Fruit fly (Drosophila melanogaster): ENCODE results near the gene CG5381.

The CG5381 gene

DNA sequence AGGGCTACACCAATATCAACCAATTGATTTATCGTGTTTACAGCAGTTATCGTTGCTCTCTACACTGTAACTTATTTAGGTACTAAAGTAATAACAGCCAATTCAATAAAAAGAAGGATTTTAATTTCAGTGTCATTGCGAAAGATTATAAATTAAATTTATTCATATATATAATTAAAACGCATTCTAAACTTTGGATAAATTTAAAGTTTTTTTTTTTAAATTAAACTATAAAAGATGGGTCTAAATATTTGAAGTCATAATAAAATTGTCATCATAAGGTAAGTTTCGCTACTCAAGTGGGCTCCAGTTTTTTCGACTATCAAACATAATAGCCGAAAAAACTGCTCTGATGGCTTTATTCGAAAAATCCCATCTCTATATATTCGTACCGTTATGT, 50.7 kb downstream of the CG5381 start, which contains the start of gene trk:
trk (minus strand) TSS at position 101 of the 400 bp plus-strand sequence.
- no peak for TF ChIP-seq usp (GFP tag; optimal IDR thresholded peaks at IDR 0.05)
- no peak for TF ChIP-seq Dif (GFP tag; optimal IDR thresholded peaks at IDR 0.05; ENCODE audit: partially characterized antibody)
- TF ChIP-seq dmrt93B (GFP tag; optimal IDR thresholded peaks at IDR 0.05) = no peak
- TF ChIP-seq h (GFP tag; optimal IDR thresholded peaks at IDR 0.05) = no peak
- TF ChIP-seq GATAd (GFP tag; optimal IDR thresholded peaks at IDR 0.05) = no peak
- no peak for TF ChIP-seq dsf (GFP tag; optimal IDR thresholded peaks at IDR 0.05; ENCODE audit: borderline replicate concordance)
- no peak for TF ChIP-seq HLH106 (tag; optimal IDR thresholded peaks at IDR 0.05)
- TF ChIP-seq Vsx2 (GFP tag; optimal IDR thresholded peaks at IDR 0.05; ENCODE audit: partially characterized antibody) = no peak
- no peak for TF ChIP-seq fru (GFP tag; optimal IDR thresholded peaks at IDR 0.05)

DNA sequence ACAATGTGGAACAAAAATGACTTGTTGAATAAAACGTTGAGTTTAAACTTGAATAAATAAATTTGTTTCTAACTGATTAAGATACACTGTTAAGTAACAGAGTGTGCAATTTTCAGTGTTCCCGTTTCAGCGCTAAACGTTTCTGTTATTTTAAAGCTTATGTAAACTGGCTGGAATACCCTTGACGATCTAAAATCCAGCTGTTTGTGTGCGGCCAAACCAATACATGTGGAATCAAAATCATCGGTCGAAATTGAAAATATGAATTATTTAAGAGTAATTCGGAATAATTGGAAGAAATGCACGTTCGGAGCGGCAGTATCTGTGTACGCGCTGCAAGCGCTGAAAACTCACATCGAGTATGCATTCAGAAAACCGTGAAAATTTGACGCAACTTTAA, 53.0 kb downstream of the CG5381 start, which contains the start of gene Mulk:
Mulk (plus strand) TSS at position 198 of the 400 bp plus-strand sequence.
- no peak for TF ChIP-seq ey (GFP tag; optimal IDR thresholded peaks at IDR 0.05)
- no peak for TF ChIP-seq CG9705 (GFP tag; optimal IDR thresholded peaks at IDR 0.05)
- TF ChIP-seq Abd-B (GFP tag; optimal IDR thresholded peaks at IDR 0.05) = no peak
- peak in 1 of 2 experiments; percentile 50 for TF ChIP-seq foxo (GFP tag; optimal IDR thresholded peaks at IDR 0.05)
- peak; percentile 67 for TF ChIP-seq sage (GFP tag; optimal IDR thresholded peaks at IDR 0.05)
- TF ChIP-seq psq (GFP tag; optimal IDR thresholded peaks at IDR 0.05) = no peak
- TF ChIP-seq tai (GFP tag; optimal IDR thresholded peaks at IDR 0.05) = no peak
- no peak for TF ChIP-seq br (GFP tag; optimal IDR thresholded peaks at IDR 0.05)
- no peak for TF ChIP-seq CrebA (GFP tag; optimal IDR thresholded peaks at IDR 0.05; ENCODE audit: borderline replicate concordance)

- TF ChIP-seq Myc (optimal IDR thresholded peaks at IDR 0.05) (peak; percentile 26), fru (GFP tag; optimal IDR thresholded peaks at IDR 0.05) (no peak)
Observed at dm6 chr2L:10268688-10269087, 54.2 kb downstream of the CG5381 start, which contains the start of gene CG4957. Gene CG4957 (plus strand): TSS chr2L:10268872.

Measured in whole organism, wandering third instar larva.